Fruit fly (Drosophila melanogaster): ENCODE measurements around the gene CG3739.

dm6 chr3R:19406852-19407251, 13.7 kb downstream of the CG3739 start:
- TF ChIP-seq Dll (optimal IDR thresholded peaks at IDR 0.05), result no peak
- TF ChIP-seq CG8478 (optimal IDR thresholded peaks at IDR 0.05), result no peak
- TF ChIP-seq EcR (GFP tag; optimal IDR thresholded peaks at IDR 0.05), result no peak
- no peak for TF ChIP-seq usp (GFP tag; optimal IDR thresholded peaks at IDR 0.05)

Data from whole organism.